Fruit fly (Drosophila melanogaster): ENCODE data around the gene Ugt36A1.
A peak's percentile ranks its signal among the peaks of the same experiment; 100 is the strongest.

Ugt36A1 gene

dm6 chr2L:3573172-3573755 is 45.6 kb upstream of the Ugt36A1 start (continued):
- TF ChIP-seq prd (optimal IDR thresholded peaks at IDR 0.05) (no peak), prd (GFP tag; IDR thresholded peaks at IDR 0.05) (peak; percentile 73), CG6854 (GFP tag; optimal IDR thresholded peaks at IDR 0.05) (peak; percentile 25), Lim3 (GFP tag; IDR thresholded peaks at IDR 0.05) (no peak), Hr51 (GFP tag; optimal IDR thresholded peaks at IDR 0.05) (peak in 1 of 2 experiments; percentile 73), Max (GFP tag; optimal IDR thresholded peaks at IDR 0.05) (peak; percentile 1), CoRest (tag; optimal IDR thresholded peaks at IDR 0.05) (peak; percentile 82), phol (tag; optimal IDR thresholded peaks at IDR 0.05) (peak; percentile 83), CG2202 (tag; optimal IDR thresholded peaks at IDR 0.05) (peak; percentile 44), peb (GFP tag; IDR thresholded peaks at IDR 0.05) (peak; percentile 44; the same call in 1 of the 2 replicates), dpn (GFP tag; optimal IDR thresholded peaks at IDR 0.05) (peak; percentile 50 to 52), CG13624 (GFP tag; optimal IDR thresholded peaks at IDR 0.05) (peak; percentile 4), CG15601 (tag; optimal IDR thresholded peaks at IDR 0.05) (peak; percentile 45), H15 (GFP tag; IDR thresholded peaks at IDR 0.05) (no peak; the same call in 2 of the 3 replicates), tio (GFP tag; optimal IDR thresholded peaks at IDR 0.05) (peak; percentile 58), D19A (tag; optimal IDR thresholded peaks at IDR 0.05) (peak; percentile 62), en (GFP tag; optimal IDR thresholded peaks at IDR 0.05) (peak; percentile 49), Eip74EF (GFP tag; optimal IDR thresholded peaks at IDR 0.05) (peak in 1 of 2 experiments; percentile 55), CG6654 (GFP tag; optimal IDR thresholded peaks at IDR 0.05) (peak; percentile 12), Camta (GFP tag; optimal IDR thresholded peaks at IDR 0.05) (peak; percentile 22), chn (GFP tag; optimal IDR thresholded peaks at IDR 0.05) (peak; percentile 48), tup (GFP tag; optimal IDR thresholded peaks at IDR 0.05) (no peak), dm (GFP tag; optimal IDR thresholded peaks at IDR 0.05) (no peak), lilli (GFP tag; optimal IDR thresholded peaks at IDR 0.05) (peak; percentile 46), seq (GFP tag; IDR thresholded peaks at IDR 0.05) (peak; percentile 66), CG17359 (tag; optimal IDR thresholded peaks at IDR 0.05) (peak; percentile 45), CG18476 (GFP tag; optimal IDR thresholded peaks at IDR 0.05) (peak; percentile 3), Xrp1 (GFP tag; IDR thresholded peaks at IDR 0.05) (peak; percentile 77), Doc3 (GFP tag; IDR thresholded peaks at IDR 0.05; ENCODE audit: partially characterized antibody) (no peak), ro (GFP tag; IDR thresholded peaks at IDR 0.05) (no peak), CG14050 (GFP tag; IDR thresholded peaks at IDR 0.05) (no peak; the same call in 2 of the 3 replicates), Dll (GFP tag; IDR thresholded peaks at IDR 0.05; ENCODE audit: partially characterized antibody) (no peak), pan (optimal IDR thresholded peaks at IDR 0.05) (no peak), pan (GFP tag; optimal IDR thresholded peaks at IDR 0.05 in 1 of 2, IDR thresholded peaks at IDR 0.05 in 1 of 2) (no peak), HmgZ (tag; optimal IDR thresholded peaks at IDR 0.05) (peak; percentile 11), CG11696 (GFP tag; IDR thresholded peaks at IDR 0.05) (no peak), dati (GFP tag; IDR thresholded peaks at IDR 0.05) (peak; percentile 52; the same call in 1 of the 2 replicates), CG17612 (GFP tag; IDR thresholded peaks at IDR 0.05) (no peak), Blimp-1 (GFP tag; optimal IDR thresholded peaks at IDR 0.05) (peak; percentile 66), scrt (GFP tag; optimal IDR thresholded peaks at IDR 0.05) (peak; percentile 19), CG7556 (GFP tag; optimal IDR thresholded peaks at IDR 0.05) (peak; percentile 27), kni (GFP tag; optimal IDR thresholded peaks at IDR 0.05) (no peak), ato (GFP tag; IDR thresholded peaks at IDR 0.05; ENCODE audit: partially characterized antibody) (no peak), jumu (GFP tag; optimal IDR thresholded peaks at IDR 0.05) (peak; percentile 53), Scr (GFP tag; IDR thresholded peaks at IDR 0.05; ENCODE audit: partially characterized antibody) (no peak), Dbx (GFP tag; IDR thresholded peaks at IDR 0.05) (no peak; the same call in 2 of the 3 replicates), CG8388 (GFP tag; optimal IDR thresholded peaks at IDR 0.05) (peak; percentile 71), dmrt99B (tag; optimal IDR thresholded peaks at IDR 0.05) (peak; percentile 78), CG7839 (tag; optimal IDR thresholded peaks at IDR 0.05) (peak; percentile 78)
